Worm (Caenorhabditis elegans): ENCODE measurements around the gene F18E9.4.

F18E9.4 gene

DNA sequence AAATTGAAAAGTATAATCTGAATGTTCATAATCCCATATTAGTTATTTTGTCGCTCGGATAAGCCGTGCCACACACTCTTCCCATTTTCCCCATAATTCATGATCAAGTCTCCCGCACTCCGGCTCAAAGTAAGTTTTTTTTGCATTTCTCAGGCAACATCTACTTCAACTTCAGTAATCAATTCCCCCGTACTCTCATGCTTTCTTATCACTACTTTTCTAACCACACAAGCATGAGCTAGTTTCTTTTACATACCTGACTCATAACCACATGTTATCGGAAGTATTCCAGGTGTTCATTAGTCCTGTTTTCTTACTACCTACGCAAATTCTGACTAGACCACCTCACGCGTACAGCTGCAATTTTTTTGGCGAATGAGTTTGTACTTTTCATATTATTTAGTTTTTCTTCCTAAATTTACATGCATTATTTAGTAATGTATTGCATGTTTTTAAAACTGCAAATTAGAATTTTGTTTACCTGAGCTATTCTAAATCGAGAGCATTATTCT, 13.7 kb upstream of the F18E9.4 start:
- TF ChIP-seq mdl-1 (tag; optimal IDR thresholded peaks at IDR 0.05) (no peak), jun-1 (tag; optimal IDR thresholded peaks at IDR 0.05) (no peak), nhr-11 (tag; optimal IDR thresholded peaks at IDR 0.05) (no peak), ceh-16 (tag; optimal IDR thresholded peaks at IDR 0.05) (no peak), fkh-2 (tag; optimal IDR thresholded peaks at IDR 0.05) (no peak), skn-1 (tag; optimal IDR thresholded peaks at IDR 0.05) (no peak), ztf-4 (tag; optimal IDR thresholded peaks at IDR 0.05) (no peak), sea-2 (GFP tag; optimal IDR thresholded peaks at IDR 0.05) (no peak), nhr-67 (tag; optimal IDR thresholded peaks at IDR 0.05) (no peak), fos-1 (tag; optimal IDR thresholded peaks at IDR 0.05) (no peak), aly-2 (tag; optimal IDR thresholded peaks at IDR 0.05) (no peak), elt-3 (tag; optimal IDR thresholded peaks at IDR 0.05) (no peak), snpc-4 (tag; optimal IDR thresholded peaks at IDR 0.05) (no peak), fkh-10 (GFP tag; optimal IDR thresholded peaks at IDR 0.05) (no peak), hmg-11 (tag; optimal IDR thresholded peaks at IDR 0.05) (no peak), unc-62 (GFP tag; optimal IDR thresholded peaks at IDR 0.05) (no peak)

DNA sequence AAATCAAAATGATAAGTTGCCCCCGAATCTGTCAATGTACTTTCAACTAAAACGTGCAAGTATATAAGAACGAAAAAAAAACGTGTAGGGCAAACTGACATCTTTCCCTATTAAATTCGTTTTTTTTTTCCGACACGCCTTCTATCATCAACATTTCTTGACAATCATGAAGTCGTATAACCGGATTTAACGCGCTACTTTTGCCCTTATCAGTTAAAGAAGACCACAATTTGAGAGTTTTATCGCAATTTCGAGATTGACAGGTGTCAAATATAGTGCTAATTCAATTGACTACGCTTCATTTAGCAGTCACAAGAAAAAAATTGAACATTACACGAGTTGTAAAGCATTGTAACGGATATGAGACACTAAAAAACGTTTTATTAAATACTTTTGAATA, 13.2 kb upstream of the F18E9.4 start:
- TF ChIP-seq ceh-9 (tag; optimal IDR thresholded peaks at IDR 0.05) (no peak), elt-2 (tag; optimal IDR thresholded peaks at IDR 0.05) (peak; percentile 96), unc-62 (GFP tag; optimal IDR thresholded peaks at IDR 0.05) (peak; percentile 18), elt-3 (tag; optimal IDR thresholded peaks at IDR 0.05) (peak in 1 of 3 experiments; percentile 6)

DNA sequence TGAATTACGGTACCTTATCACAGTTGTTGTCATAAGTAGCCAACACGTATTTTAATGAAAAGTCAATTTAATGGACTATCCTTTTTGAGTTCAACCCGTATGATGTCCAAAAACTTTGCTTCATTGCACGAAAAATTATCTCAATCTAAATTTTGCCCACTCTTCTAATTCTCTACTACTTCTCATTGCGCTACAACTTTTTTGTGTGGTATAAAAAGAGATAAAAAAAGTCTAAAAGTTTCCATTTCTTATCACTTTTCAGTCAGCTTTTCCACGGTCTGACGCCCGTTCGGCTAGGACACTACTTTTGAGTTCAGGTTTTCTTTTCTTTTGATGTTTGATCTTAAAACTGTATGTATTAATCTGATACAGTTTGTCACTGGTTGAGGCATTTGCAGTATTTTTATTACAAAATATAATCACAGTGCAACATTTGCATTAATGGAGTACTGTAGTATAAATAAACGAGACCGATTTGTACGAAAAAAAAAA, 12.4 kb upstream of the F18E9.4 start:
- TF ChIP-seq elt-2 (tag; optimal IDR thresholded peaks at IDR 0.05) = peak; percentile 38
- no peak for TF ChIP-seq ceh-82 (tag; optimal IDR thresholded peaks at IDR 0.05)

DNA sequence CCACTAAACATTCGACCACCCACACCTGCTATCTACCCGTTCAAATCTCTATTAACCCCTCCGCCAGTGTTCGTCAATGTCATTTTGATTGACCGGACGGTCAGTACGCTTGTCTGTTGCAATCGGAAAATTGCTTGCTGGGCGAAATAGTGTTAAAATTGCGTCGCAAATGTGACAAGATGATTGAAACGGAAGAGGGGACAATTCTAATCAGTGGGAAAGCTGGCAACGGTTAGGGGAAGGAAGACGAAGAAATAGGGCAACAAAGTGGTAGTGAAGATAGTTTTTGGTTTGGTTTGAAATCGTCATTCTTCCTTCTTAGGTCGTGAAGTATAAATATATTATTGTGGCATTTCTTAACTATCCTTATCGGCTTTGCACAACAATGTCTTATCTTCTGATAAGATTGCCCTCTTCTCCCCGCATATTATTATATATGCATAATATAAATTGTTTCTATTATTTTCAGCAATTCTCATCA, 11.9 kb upstream of the F18E9.4 start:
- TF ChIP-seq elt-2 (tag; optimal IDR thresholded peaks at IDR 0.05) (peak; percentile 88), pha-4 (tag; optimal IDR thresholded peaks at IDR 0.05) (no peak), ceh-28 (tag; optimal IDR thresholded peaks at IDR 0.05) (no peak), ztf-4 (tag; optimal IDR thresholded peaks at IDR 0.05) (no peak), lin-15B (tag; optimal IDR thresholded peaks at IDR 0.05) (no peak), ceh-82 (tag; optimal IDR thresholded peaks at IDR 0.05) (no peak), snpc-4 (tag; optimal IDR thresholded peaks at IDR 0.05) (no peak), tbx-2 (tag; optimal IDR thresholded peaks at IDR 0.05) (no peak), fkh-10 (GFP tag; optimal IDR thresholded peaks at IDR 0.05) (no peak), nhr-25 (tag; optimal IDR thresholded peaks at IDR 0.05) (peak; percentile 28), hmg-11 (tag; optimal IDR thresholded peaks at IDR 0.05) (no peak), nhr-77 (tag; optimal IDR thresholded peaks at IDR 0.05) (no peak), nhr-23 (tag; optimal IDR thresholded peaks at IDR 0.05) (peak; percentile 48), jun-1 (tag; optimal IDR thresholded peaks at IDR 0.05) (peak; percentile 51), nhr-43 (tag; optimal IDR thresholded peaks at IDR 0.05; ENCODE audit: poor library complexity, severe bottlenecking) (no peak), ztf-11 (tag; optimal IDR thresholded peaks at IDR 0.05) (no peak), lsy-12 (tag; optimal IDR thresholded peaks at IDR 0.05) (no peak), ceh-16 (tag; optimal IDR thresholded peaks at IDR 0.05) (no peak), aly-2 (tag; optimal IDR thresholded peaks at IDR 0.05) (no peak), zag-1 (tag; optimal IDR thresholded peaks at IDR 0.05) (no peak), skn-1 (tag; optimal IDR thresholded peaks at IDR 0.05) (no peak), ama-1 (optimal IDR thresholded peaks at IDR 0.05) (no peak), unc-62 (GFP tag; optimal IDR thresholded peaks at IDR 0.05) (peak; percentile 7), unc-39 (tag; optimal IDR thresholded peaks at IDR 0.05) (no peak), R02D3.7 (tag; optimal IDR thresholded peaks at IDR 0.05) (no peak), nfya-1 (tag; optimal IDR thresholded peaks at IDR 0.05; ENCODE audit: insufficient read depth) (no peak), mml-1 (tag; optimal IDR thresholded peaks at IDR 0.05) (no peak), daf-12 (tag; optimal IDR thresholded peaks at IDR 0.05) (no peak), pqm-1 (tag; optimal IDR thresholded peaks at IDR 0.05) (peak; percentile 31)
